Worm (Caenorhabditis elegans) whole organism, L2 larva: ENCODE measurements around the gene str-139.

Source experiments
- Y55F3AM.14 ChIP-seq: fragments of 200-800 bp; sonication (Bioruptor generic); optimal IDR thresholded peaks from 2 replicates; lab custom pipeline; 2018; ENCODE audit warnings: mild to moderate bottlenecking, missing genetic modification characterization, missing compliant biosample characterization
- ZK546.5 ChIP-seq: sonication (generic microtip); optimal IDR thresholded peaks from 2 replicates; lab custom pipeline; 2017; ENCODE audit warnings: missing biosample characterization, missing genetic modification characterization
- alr-1 ChIP-seq: fragments of 150-350 bp; optimal IDR thresholded peaks from 2 replicates; lab custom pipeline; 2014; ENCODE audit warnings: missing biosample characterization, missing genetic modification characterization
- aly-2 ChIP-seq: fragments of 150-350 bp; optimal IDR thresholded peaks from 2 replicates; lab custom pipeline; 2014; ENCODE audit warnings: missing biosample characterization, missing genetic modification characterization
- blmp-1 ChIP-seq: sonication (generic microtip); optimal IDR thresholded peaks from 2 replicates; lab custom pipeline; 2017; ENCODE audit warnings: missing genetic modification characterization, mild to moderate bottlenecking, missing compliant biosample characterization, antibody characterized with exemption, moderate library complexity; ENCODE audit not compliant: insufficient read depth
- ceh-82 ChIP-seq: fragments of 150-350 bp; optimal IDR thresholded peaks from 2 replicates; lab custom pipeline; 2014; ENCODE audit warnings: missing biosample characterization, missing genetic modification characterization
- dmd-4 ChIP-seq: sonication (generic microtip); optimal IDR thresholded peaks from 2 replicates; lab custom pipeline; 2017; ENCODE audit warnings: missing biosample characterization, missing genetic modification characterization
- egl-27 ChIP-seq: sonication (generic microtip); optimal IDR thresholded peaks from 3 replicates; lab custom pipeline; 2017; ENCODE audit warnings: missing biosample characterization, missing genetic modification reagents, missing genetic modification characterization
- elt-1 ChIP-seq: fragments of 150-350 bp; optimal IDR thresholded peaks from 2 replicates; lab custom pipeline; 2014; ENCODE audit warnings: missing biosample characterization, missing genetic modification characterization
- elt-3 ChIP-seq: sonication (generic microtip); optimal IDR thresholded peaks from 2 replicates; lab custom pipeline; 2017; ENCODE audit warnings: missing biosample characterization, missing genetic modification characterization
- gmeb-1 ChIP-seq: fragments of 150-350 bp; optimal IDR thresholded peaks from 2 replicates; lab custom pipeline; 2014; ENCODE audit warnings: missing biosample characterization, missing genetic modification characterization
- lin-13 ChIP-seq: fragments of 150-350 bp; optimal IDR thresholded peaks from 2 replicates; lab custom pipeline; 2014; ENCODE audit warnings: missing biosample characterization, missing genetic modification reagents, missing genetic modification characterization
- lin-39 ChIP-seq: fragments of 150-350 bp; optimal IDR thresholded peaks from 2 replicates; lab custom pipeline; 2014; ENCODE audit warnings: missing biosample characterization, missing genetic modification reagents, missing genetic modification characterization
- lsy-2 ChIP-seq, 2 experiments: fragments of 150-350 bp in 1 of 2; sonication (generic microtip) in 1 of 2; optimal IDR thresholded peaks; 2 replicates each; lab custom pipeline; 2014 to 2017; ENCODE audit warnings: missing biosample characterization in 2 of 2, missing genetic modification characterization in 2 of 2
- mab-5 ChIP-seq: fragments of 150-350 bp; optimal IDR thresholded peaks from 2 replicates; lab custom pipeline; 2014; ENCODE audit warnings: missing biosample characterization, missing genetic modification characterization
- nhr-11 ChIP-seq: fragments of 150-350 bp; optimal IDR thresholded peaks from 2 replicates; lab custom pipeline; 2014; ENCODE audit warnings: missing biosample characterization, missing genetic modification characterization
- nhr-12 ChIP-seq: fragments of 150-350 bp; optimal IDR thresholded peaks from 2 replicates; lab custom pipeline; 2014; ENCODE audit warnings: missing biosample characterization, missing genetic modification characterization
- nhr-129 ChIP-seq: fragments of 150-350 bp; optimal IDR thresholded peaks from 2 replicates; lab custom pipeline; 2014; ENCODE audit warnings: missing biosample characterization, missing genetic modification characterization
- nhr-6 ChIP-seq: fragments of 150-350 bp; optimal IDR thresholded peaks from 2 replicates; lab custom pipeline; 2014; ENCODE audit warnings: missing biosample characterization, missing genetic modification characterization
- nhr-77 ChIP-seq: fragments of 150-350 bp; optimal IDR thresholded peaks from 2 replicates; lab custom pipeline; 2014; ENCODE audit warnings: missing biosample characterization, missing genetic modification characterization
- peb-1 ChIP-seq: fragments of 150-350 bp; optimal IDR thresholded peaks from 2 replicates; lab custom pipeline; 2014; ENCODE audit warnings: missing biosample characterization, missing genetic modification characterization
- sem-4 ChIP-seq: fragments of 150-350 bp; optimal IDR thresholded peaks from 2 replicates; lab custom pipeline; 2014; ENCODE audit warnings: missing biosample characterization, missing genetic modification reagents, missing genetic modification characterization
- skn-1 ChIP-seq: sonication (generic microtip); optimal IDR thresholded peaks from 2 replicates; lab custom pipeline; 2017; ENCODE audit warnings: missing biosample characterization, missing genetic modification characterization
- unc-39 ChIP-seq: fragments of 150-350 bp; optimal IDR thresholded peaks from 2 replicates; lab custom pipeline; 2014; ENCODE audit warnings: missing biosample characterization, missing genetic modification characterization
- unc-55 ChIP-seq: fragments of 150-350 bp; sonication (generic microtip); optimal IDR thresholded peaks from 3 replicates; lab custom pipeline; 2014; ENCODE audit warnings: missing biosample characterization, missing genetic modification reagents, missing genetic modification characterization
- unc-62 ChIP-seq: fragments of 150-350 bp; optimal IDR thresholded peaks from 2 replicates; lab custom pipeline; 2014; ENCODE audit warnings: missing biosample characterization, missing genetic modification reagents, missing genetic modification characterization
- ztf-1 ChIP-seq: fragments of 200-800 bp; sonication (Bioruptor generic); conservative IDR thresholded peaks from 2 replicates; pipeline ENCODE4 v1.3.6; 2022; ENCODE audit warnings: missing genetic modification characterization, missing compliant biosample characterization
- ztf-11 ChIP-seq: sonication (generic microtip); optimal IDR thresholded peaks from 2 replicates; lab custom pipeline; 2017; ENCODE audit warnings: missing biosample characterization, missing genetic modification characterization
- ztf-4 ChIP-seq: fragments of 150-350 bp; optimal IDR thresholded peaks from 2 replicates; lab custom pipeline; 2014; ENCODE audit warnings: missing biosample characterization, missing genetic modification characterization

Gene str-139

DNA sequence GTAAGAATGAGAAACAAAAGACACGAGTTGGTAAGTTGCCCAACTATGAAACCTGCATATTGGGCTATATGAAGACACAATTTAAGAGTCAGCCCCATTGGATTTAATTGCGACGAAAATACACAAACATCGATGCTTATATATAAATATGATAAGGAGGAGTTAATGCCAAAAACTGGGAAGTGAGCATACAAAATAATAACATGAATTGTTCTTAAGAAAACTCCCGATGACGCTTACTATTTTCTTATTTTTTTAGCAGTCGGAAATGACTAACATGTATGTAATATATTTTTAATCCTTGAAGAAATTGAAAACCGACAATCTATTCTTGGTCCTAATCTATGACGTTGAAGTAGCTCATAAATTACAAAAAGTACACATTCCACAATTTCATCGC, 10.1 kb upstream of the str-139 start, which contains the start of gene str-144:
str-144 (minus strand) TSS at position 101 of the 400 bp plus-strand sequence.
- TF ChIP-seq nhr-12, result no peak
- no peak for TF ChIP-seq lin-39
- TF ChIP-seq elt-1 (tag; lab: Kevin White, UChicago), result no peak
- TF ChIP-seq nhr-77 (tag; lab: Kevin White, UChicago), result no peak
- no peak for TF ChIP-seq elt-3 (tag; lab: Kevin White, UChicago)
- no peak for TF ChIP-seq blmp-1 (tag; lab: Kevin White, UChicago)
- no peak for TF ChIP-seq peb-1 (tag; lab: Kevin White, UChicago)
- no peak for TF ChIP-seq mab-5 (tag; lab: Kevin White, UChicago)
- no peak for TF ChIP-seq ztf-4 (tag; lab: Kevin White, UChicago)
- no peak for TF ChIP-seq nhr-11 (tag; lab: Kevin White, UChicago)
- TF ChIP-seq aly-2 (tag; lab: Kevin White, UChicago), result no peak
- no peak for TF ChIP-seq gmeb-1 (tag; lab: Kevin White, UChicago)
- TF ChIP-seq egl-27 (tag; lab: Kevin White, UChicago), result no peak
- TF ChIP-seq unc-62 (GFP tag; lab: Kevin White, UChicago), result no peak
- no peak for TF ChIP-seq ZK546.5 (tag; lab: Kevin White, UChicago)
- TF ChIP-seq lsy-2 (tag; optimal IDR thresholded peaks at IDR 0.05; lab: Kevin White, UChicago), result no peak
- no peak for TF ChIP-seq sem-4

ce11 chrV:8069637-8070036, 7.7 kb upstream of the str-139 start, which contains the start of gene str-143:
Gene str-143 (minus strand): TSS chrV:8069737.
- TF ChIP-seq unc-55 (GFP tag; lab: Kevin White, UChicago) (no peak), skn-1 (tag; lab: Kevin White, UChicago) (no peak)

- TF ChIP-seq nhr-6 (tag; lab: Kevin White, UChicago), result no peak
- TF ChIP-seq lin-13 (GFP tag; lab: Kevin White, UChicago), result no peak
- no peak for TF ChIP-seq alr-1 (tag; lab: Kevin White, UChicago)
- TF ChIP-seq peb-1 (tag; lab: Kevin White, UChicago), result no peak
- TF ChIP-seq aly-2 (tag; lab: Kevin White, UChicago), result no peak
- TF ChIP-seq mab-5 (tag; lab: Kevin White, UChicago), result no peak
- no peak for TF ChIP-seq lsy-2 (tag; optimal IDR thresholded peaks at IDR 0.05; lab: Kevin White, UChicago)
- TF ChIP-seq, all 48 proteins: peak for 0
Measured at ce11 chrV:8067800-8068199, 5.8 kb upstream of the str-139 start, which contains the start of gene str-140. Gene str-140 (minus strand): TSS chrV:8067900.

DNA sequence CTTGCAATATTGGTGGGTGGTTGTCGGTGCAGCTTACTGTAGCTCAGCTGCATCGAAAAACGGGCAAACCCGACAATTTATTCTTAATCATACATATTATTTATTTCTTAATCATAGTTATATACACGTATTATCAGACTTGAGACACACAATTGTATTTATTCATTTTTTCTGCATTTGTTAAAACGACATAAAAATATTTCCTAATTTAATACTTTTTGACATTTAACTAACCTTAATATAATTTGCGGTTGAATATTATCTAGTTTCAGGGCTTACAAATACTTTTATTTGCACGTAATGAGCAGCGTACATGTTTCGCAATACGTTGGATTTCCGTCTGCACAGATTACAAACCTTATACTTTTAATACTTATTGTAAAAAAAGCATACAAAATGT, 3.6 kb downstream of the str-139 start, which contains the start of gene str-138:
str-138 (plus strand) TSS at position 301 of the 400 bp plus-strand sequence.
- no peak for TF ChIP-seq ztf-1 (GFP tag; lab: Robert Waterston, UW)
- TF ChIP-seq aly-2 (tag; lab: Kevin White, UChicago), result no peak
- TF ChIP-seq nhr-129 (tag; lab: Kevin White, UChicago), result no peak
- TF ChIP-seq Y55F3AM.14 (GFP tag; lab: Kevin White, UChicago), result no peak

DNA sequence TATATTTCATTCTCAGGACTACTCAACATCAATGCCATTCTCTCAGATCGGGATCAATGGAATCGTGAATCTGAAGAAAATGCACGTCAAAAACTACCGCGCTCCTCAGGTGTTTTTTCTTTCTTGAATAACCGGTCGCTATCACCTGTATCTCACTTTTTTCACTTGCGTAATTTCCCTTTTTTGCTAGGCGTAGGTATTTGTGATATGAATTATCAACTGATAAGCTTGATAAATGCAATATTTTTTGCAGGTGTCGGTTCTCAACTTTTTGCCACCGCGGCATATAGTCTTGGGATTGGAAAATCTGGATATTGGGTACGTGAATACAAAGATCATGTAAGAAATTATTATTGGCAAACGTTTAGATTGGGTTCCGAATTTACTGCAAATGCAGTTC, 6.8 kb downstream of the str-139 start:
- TF ChIP-seq mab-5 (tag; lab: Kevin White, UChicago) (no peak), blmp-1 (tag; lab: Kevin White, UChicago) (peak; percentile 14)

DNA sequence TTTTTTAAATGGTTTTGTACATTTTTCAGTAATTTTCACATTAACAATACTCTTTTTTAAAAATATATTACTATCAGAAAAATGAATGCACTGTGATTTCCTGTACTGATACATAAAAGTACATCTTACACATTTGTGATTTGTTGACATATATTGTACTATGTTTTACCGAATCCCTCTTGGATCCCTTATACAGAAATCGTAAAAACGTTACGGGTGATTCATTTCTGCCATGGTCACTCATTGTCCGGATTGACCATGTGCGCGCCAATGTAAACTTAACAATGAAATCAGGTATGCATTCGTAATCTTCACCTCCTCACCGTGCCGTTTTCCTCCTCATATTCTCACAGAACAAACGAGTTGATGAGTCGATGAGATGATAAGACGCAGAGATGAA, 7.8 kb downstream of the str-139 start, which contains the start of gene ZC513.2:
ZC513.2 (plus strand) TSS at position 301 of the 400 bp plus-strand sequence.
- no peak for TF ChIP-seq ZK546.5 (tag; lab: Kevin White, UChicago)
- no peak for TF ChIP-seq dmd-4 (tag; lab: Kevin White, UChicago)
- no peak for TF ChIP-seq ztf-11
- no peak for TF ChIP-seq ceh-82 (tag; lab: Kevin White, UChicago)
- TF ChIP-seq unc-39 (tag; lab: Kevin White, UChicago), result no peak
- no peak for TF ChIP-seq blmp-1 (tag; lab: Kevin White, UChicago)
- no peak for TF ChIP-seq nhr-11 (tag; lab: Kevin White, UChicago)
- no peak for TF ChIP-seq egl-27 (tag; lab: Kevin White, UChicago)
- no peak for TF ChIP-seq elt-3 (tag; lab: Kevin White, UChicago)
